Fruit fly (Drosophila melanogaster): ENCODE data around the gene Prosbeta3.

The Prosbeta3 gene

dm6 chr3R:9039448-9039847 lies 33.4 kb upstream of the Prosbeta3 start, which contains the start of gene neur (continued):
- TF ChIP-seq mam (GFP tag; optimal IDR thresholded peaks at IDR 0.05) (no peak), fru (optimal IDR thresholded peaks at IDR 0.05) (no peak), vnd (GFP tag; IDR thresholded peaks at IDR 0.05; ENCODE audit: partially characterized antibody) (peak; percentile 53; the same call in 1 of the 3 replicates), CG11695 (GFP tag; IDR thresholded peaks at IDR 0.05) (no peak), bsh (GFP tag; optimal IDR thresholded peaks at IDR 0.05) (no peak), Opbp (GFP tag; IDR thresholded peaks at IDR 0.05; ENCODE audit: partially characterized antibody) (peak; percentile 78), tio (GFP tag; optimal IDR thresholded peaks at IDR 0.05) (no peak), Gug (GFP tag; IDR thresholded peaks at IDR 0.05) (no peak), nmo (GFP tag; optimal IDR thresholded peaks at IDR 0.05) (peak; percentile 72), CG15479 (GFP tag; optimal IDR thresholded peaks at IDR 0.05) (no peak), CoRest (tag; optimal IDR thresholded peaks at IDR 0.05) (peak; percentile 75), knrl (GFP tag; IDR thresholded peaks at IDR 0.05; ENCODE audit: partially characterized antibody) (peak; percentile 82), en (GFP tag; optimal IDR thresholded peaks at IDR 0.05) (no peak), C15 (GFP tag; IDR thresholded peaks at IDR 0.05) (no peak), Sry-β (GFP tag; optimal IDR thresholded peaks at IDR 0.05) (no peak), danr (GFP tag; IDR thresholded peaks at IDR 0.05) (no peak), Poxn (GFP tag; IDR thresholded peaks at IDR 0.05) (no peak), CG17829 (tag; optimal IDR thresholded peaks at IDR 0.05) (peak; percentile 84), Ets97D (GFP tag; optimal IDR thresholded peaks at IDR 0.05) (peak; percentile 97), CG18476 (GFP tag; optimal IDR thresholded peaks at IDR 0.05) (no peak), NC2β (GFP tag; optimal IDR thresholded peaks at IDR 0.05) (peak; percentile 26), Aef1 (GFP tag; IDR thresholded peaks at IDR 0.05) (no peak), CHES-1-like (GFP tag; optimal IDR thresholded peaks at IDR 0.05) (peak; percentile 21), Fer3 (tag; optimal IDR thresholded peaks at IDR 0.05) (no peak), CG4328 (GFP tag; optimal IDR thresholded peaks at IDR 0.05) (peak; percentile 15), NC2α (GFP tag; optimal IDR thresholded peaks at IDR 0.05) (no peak), CG6791 (GFP tag; IDR thresholded peaks at IDR 0.05; ENCODE audit: partially characterized antibody) (peak; percentile 59; the same call in 2 of the 3 replicates), HLH4C (GFP tag; IDR thresholded peaks at IDR 0.05; ENCODE audit: partially characterized antibody) (peak; percentile 65; the same call in 2 of the 3 replicates), CG14667 (GFP tag; IDR thresholded peaks at IDR 0.05) (no peak), ci (GFP tag; IDR thresholded peaks at IDR 0.05) (peak; percentile 46; the same call in 1 of the 3 replicates), run (tag; optimal IDR thresholded peaks at IDR 0.05) (no peak), gcm (GFP tag; optimal IDR thresholded peaks at IDR 0.05) (no peak), Trl (optimal IDR thresholded peaks at IDR 0.05) (no peak), Trl (GFP tag; optimal IDR thresholded peaks at IDR 0.05) (no peak), Ssrp (tag; optimal IDR thresholded peaks at IDR 0.05) (peak; percentile 2), pzg (GFP tag; optimal IDR thresholded peaks at IDR 0.05) (peak; percentile 77), Hey (tag; optimal IDR thresholded peaks at IDR 0.05) (no peak), CTCF (GFP tag; optimal IDR thresholded peaks at IDR 0.05) (peak; percentile 7), E2f2 (GFP tag; IDR thresholded peaks at IDR 0.05) (0 out of 2 replicates have a peak, but pooled peaks have one; percentile 13), lilli (GFP tag; optimal IDR thresholded peaks at IDR 0.05) (peak; percentile 35), CG9727 (GFP tag; optimal IDR thresholded peaks at IDR 0.05) (peak; percentile 69), CG15696 (tag; optimal IDR thresholded peaks at IDR 0.05) (no peak), Adf1 (GFP tag; IDR thresholded peaks at IDR 0.05) (no peak), al (GFP tag; IDR thresholded peaks at IDR 0.05) (no peak), ftz-f1 (GFP tag; optimal IDR thresholded peaks at IDR 0.05) (no peak), lab (GFP tag; optimal IDR thresholded peaks at IDR 0.05) (peak; percentile 18), vvl (GFP tag; IDR thresholded peaks at IDR 0.05) (no peak; the same call in 1 of the 2 replicates), HmgD (GFP tag; optimal IDR thresholded peaks at IDR 0.05) (peak; percentile 19), Deaf1 (tag; optimal IDR thresholded peaks at IDR 0.05) (peak; percentile 26), CG4282 (GFP tag; optimal IDR thresholded peaks at IDR 0.05) (no peak), CG14441 (GFP tag; IDR thresholded peaks at IDR 0.05) (no peak), abd-A (tag; optimal IDR thresholded peaks at IDR 0.05) (no peak)

Measured in whole organism, embryonic.